Worm (Caenorhabditis elegans): ENCODE measurements around the gene Y37E11AL.3.

Gene Y37E11AL.3

ce11 chrIV:3720644-3721043 lies 25.9 kb downstream of the Y37E11AL.3 start:
- TF ChIP-seq nhr-11 (tag; optimal IDR thresholded peaks at IDR 0.05) = no peak
- TF ChIP-seq pha-4 (tag; optimal IDR thresholded peaks at IDR 0.05) = peak; percentile 76
- TF ChIP-seq egl-27 (tag; optimal IDR thresholded peaks at IDR 0.05) = no peak
- no peak for TF ChIP-seq elt-1 (tag; optimal IDR thresholded peaks at IDR 0.05)
- TF ChIP-seq fkh-2 (tag; optimal IDR thresholded peaks at IDR 0.05) = no peak

ce11 chrIV:3721973-3722372 lies 27.2 kb downstream of the Y37E11AL.3 start:
- TF ChIP-seq nhr-25 (tag; optimal IDR thresholded peaks at IDR 0.05) (no peak), aly-2 (tag; optimal IDR thresholded peaks at IDR 0.05) (no peak), elt-2 (tag; optimal IDR thresholded peaks at IDR 0.05) (peak; percentile 47), ceh-82 (tag; optimal IDR thresholded peaks at IDR 0.05) (no peak), lsy-12 (tag; optimal IDR thresholded peaks at IDR 0.05) (no peak), pha-4 (tag; optimal IDR thresholded peaks at IDR 0.05) (peak; percentile 15), pqm-1 (tag; optimal IDR thresholded peaks at IDR 0.05) (peak; percentile 25), nhr-77 (tag; optimal IDR thresholded peaks at IDR 0.05) (no peak), unc-62 (GFP tag; optimal IDR thresholded peaks at IDR 0.05) (no peak), ama-1 (optimal IDR thresholded peaks at IDR 0.05) (no peak)

- no peak for TF ChIP-seq pqm-1 (tag; optimal IDR thresholded peaks at IDR 0.05)
- TF ChIP-seq fos-1 (tag; optimal IDR thresholded peaks at IDR 0.05) = no peak
- TF ChIP-seq nhr-23 (tag; optimal IDR thresholded peaks at IDR 0.05) = no peak
- TF ChIP-seq nfya-1 (tag; optimal IDR thresholded peaks at IDR 0.05; ENCODE audit: insufficient read depth) = no peak
- no peak for TF ChIP-seq fkh-10 (GFP tag; optimal IDR thresholded peaks at IDR 0.05)
- TF ChIP-seq unc-62 (GFP tag; optimal IDR thresholded peaks at IDR 0.05) = no peak
- TF ChIP-seq nhr-76 (tag; optimal IDR thresholded peaks at IDR 0.05) = no peak
- TF ChIP-seq egl-27 (tag; optimal IDR thresholded peaks at IDR 0.05) = no peak
- no peak for TF ChIP-seq lsy-12 (tag; optimal IDR thresholded peaks at IDR 0.05)
- no peak for TF ChIP-seq elt-1 (tag; optimal IDR thresholded peaks at IDR 0.05)
- TF ChIP-seq sea-2 (GFP tag; optimal IDR thresholded peaks at IDR 0.05) = no peak
- TF ChIP-seq unc-39 (tag; optimal IDR thresholded peaks at IDR 0.05) = no peak
These were observed 28.0 kb downstream of the Y37E11AL.3 start, which contains the start of gene Y37E11AM.4 for ce11 chrIV:3722690-3723089. TSS of gene Y37E11AM.4 (minus strand) at chrIV:3722790.

- TF ChIP-seq nhr-12 (tag; optimal IDR thresholded peaks at IDR 0.05) = no peak
- TF ChIP-seq ZK546.5 (tag; optimal IDR thresholded peaks at IDR 0.05) = no peak
- TF ChIP-seq aly-2 (tag; optimal IDR thresholded peaks at IDR 0.05) = no peak
- TF ChIP-seq nfya-1 (tag; optimal IDR thresholded peaks at IDR 0.05; ENCODE audit: insufficient read depth) = no peak
These were observed 30.6 kb downstream of the Y37E11AL.3 start, which contains the start of gene Y37E11AM.2 for ce11 chrIV:3725361-3725760. TSS of gene Y37E11AM.2 (minus strand) at chrIV:3725461.

ce11 chrIV:3725845-3726244 lies 31.1 kb downstream of the Y37E11AL.3 start, which contains the start of gene smgl-2:
TSS of gene smgl-2 (plus strand) at chrIV:3726164.
- TF ChIP-seq R02D3.7 (tag; optimal IDR thresholded peaks at IDR 0.05) (peak; percentile 44), skn-1 (tag; optimal IDR thresholded peaks at IDR 0.05) (no peak), egl-5 (tag; optimal IDR thresholded peaks at IDR 0.05) (peak; percentile 80), ama-1 (optimal IDR thresholded peaks at IDR 0.05) (no peak), pqm-1 (tag; optimal IDR thresholded peaks at IDR 0.05) (peak; percentile 50), nhr-25 (tag; optimal IDR thresholded peaks at IDR 0.05) (peak; percentile 42), ceh-82 (tag; optimal IDR thresholded peaks at IDR 0.05) (peak; percentile 27), ceh-9 (tag; optimal IDR thresholded peaks at IDR 0.05) (no peak), elt-2 (tag; optimal IDR thresholded peaks at IDR 0.05) (peak; percentile 41), nhr-67 (tag; optimal IDR thresholded peaks at IDR 0.05) (no peak), ceh-16 (tag; optimal IDR thresholded peaks at IDR 0.05) (no peak), nhr-77 (tag; optimal IDR thresholded peaks at IDR 0.05) (no peak), nhr-23 (tag; optimal IDR thresholded peaks at IDR 0.05) (peak; percentile 65), unc-39 (tag; optimal IDR thresholded peaks at IDR 0.05) (no peak), lin-39 (tag; optimal IDR thresholded peaks at IDR 0.05) (no peak), nhr-11 (tag; optimal IDR thresholded peaks at IDR 0.05) (no peak), elt-3 (tag; optimal IDR thresholded peaks at IDR 0.05) (no peak), eor-1 (tag; optimal IDR thresholded peaks at IDR 0.05) (peak in 1 of 2 experiments; percentile 40), hmg-11 (tag; optimal IDR thresholded peaks at IDR 0.05) (peak; percentile 52), mdl-1 (tag; optimal IDR thresholded peaks at IDR 0.05) (no peak), fkh-10 (GFP tag; optimal IDR thresholded peaks at IDR 0.05) (no peak), pha-4 (tag; optimal IDR thresholded peaks at IDR 0.05) (peak; percentile 79), unc-62 (GFP tag; optimal IDR thresholded peaks at IDR 0.05) (no peak), nhr-12 (tag; optimal IDR thresholded peaks at IDR 0.05) (no peak), daf-12 (tag; optimal IDR thresholded peaks at IDR 0.05) (no peak), mml-1 (tag; optimal IDR thresholded peaks at IDR 0.05) (no peak), lin-15B (tag; optimal IDR thresholded peaks at IDR 0.05) (peak; percentile 81), snpc-4 (tag; optimal IDR thresholded peaks at IDR 0.05) (peak; percentile 57), nfya-1 (tag; optimal IDR thresholded peaks at IDR 0.05; ENCODE audit: insufficient read depth) (peak; percentile 76), ceh-28 (tag; optimal IDR thresholded peaks at IDR 0.05) (peak; percentile 40), nhr-43 (tag; optimal IDR thresholded peaks at IDR 0.05; ENCODE audit: poor library complexity, severe bottlenecking) (no peak)
